Fruit fly (Drosophila melanogaster) S2 (cell line): Measurements from ENCODE around the gene CG14546.

ENCODE experiments used
- CG8478 ChIP-seq: fragments of >200 bp; optimal IDR thresholded peaks from 2 replicates; lab custom pipeline; 2018
- CTCF ChIP-seq, 2 experiments: fragments of >200 bp; optimal IDR thresholded peaks; 2 replicates each; lab custom pipeline; 2018

DNA sequence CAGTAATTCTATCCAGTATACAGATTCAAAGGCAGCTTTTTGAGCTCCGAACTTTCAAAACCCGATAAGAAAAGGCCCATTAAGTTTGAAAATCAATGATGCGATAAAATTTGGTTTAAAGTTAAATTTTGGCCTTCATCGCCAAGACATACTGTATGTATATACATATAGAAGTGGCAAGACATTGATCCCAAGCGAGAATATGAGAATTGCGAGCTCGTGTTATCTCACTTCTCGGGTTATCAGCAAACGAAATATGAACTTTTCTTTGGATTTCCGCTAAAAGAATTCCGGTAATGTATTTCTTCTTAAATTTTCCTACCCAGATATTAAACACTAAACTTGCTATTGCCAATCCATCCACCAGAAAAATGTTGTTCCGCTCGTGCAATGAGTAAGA, 45.4 kb downstream of the CG14546 start:
- TF ChIP-seq CG8478 (lab: Kevin White, UChicago): no peak
- TF ChIP-seq CTCF (optimal IDR thresholded peaks at IDR 0.05; lab: Kevin White, UChicago): no peak
